Worm (Caenorhabditis elegans): ENCODE measurements around the gene tre-3.

The tre-3 gene

DNA sequence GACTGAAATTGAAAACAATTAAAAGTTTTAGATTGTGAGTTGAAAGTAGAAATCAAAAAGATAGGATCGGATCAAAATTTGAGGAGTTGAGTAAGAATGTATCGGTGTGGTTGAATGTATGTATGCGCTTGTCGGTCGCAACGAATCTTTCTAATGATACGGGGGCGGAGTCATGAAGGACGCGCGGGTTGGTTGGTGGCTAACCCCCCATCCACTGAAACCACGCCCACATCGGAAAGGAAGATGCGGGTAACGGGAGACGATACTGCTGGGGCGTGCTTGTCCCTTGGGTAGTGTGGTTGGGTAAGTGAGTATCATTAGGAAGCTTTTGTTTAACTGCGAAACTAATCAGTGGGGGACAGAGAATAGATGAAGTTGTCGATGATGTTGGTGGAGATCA lies 10.3 kb downstream of the tre-3 start, which contains the start of gene ceh-32:
Gene ceh-32 (minus strand): TSS at position 2 of the 400 bp plus-strand sequence.
- no peak for TF ChIP-seq T22C8.4 (GFP tag; IDR thresholded peaks at IDR 0.05)
- 0 out of 2 replicates have a peak, but pooled peaks have one; percentile 13 for TF ChIP-seq tab-1 (GFP tag; IDR thresholded peaks at IDR 0.05)
- no peak for TF ChIP-seq ztf-23 (GFP tag; IDR thresholded peaks at IDR 0.05)

- TF ChIP-seq ztf-23 (GFP tag; IDR thresholded peaks at IDR 0.05) (no peak), T22C8.4 (GFP tag; IDR thresholded peaks at IDR 0.05) (no peak), cog-1 (tag; optimal IDR thresholded peaks at IDR 0.05) (no peak), ref-1 (GFP tag; conservative IDR thresholded peaks at IDR 0.05) (no peak), ztf-29 (GFP tag; IDR thresholded peaks at IDR 0.05) (no peak), med-1 (GFP tag; optimal IDR thresholded peaks at IDR 0.05; ENCODE audit: insufficient read depth) (no peak), tab-1 (GFP tag; IDR thresholded peaks at IDR 0.05) (no peak), klf-2 (GFP tag; conservative IDR thresholded peaks at IDR 0.05) (no peak), flt-1 (GFP tag; IDR thresholded peaks at IDR 0.05) (no peak)
Observed at ce11 chrV:11704658-11705057, 11.0 kb downstream of the tre-3 start.

DNA sequence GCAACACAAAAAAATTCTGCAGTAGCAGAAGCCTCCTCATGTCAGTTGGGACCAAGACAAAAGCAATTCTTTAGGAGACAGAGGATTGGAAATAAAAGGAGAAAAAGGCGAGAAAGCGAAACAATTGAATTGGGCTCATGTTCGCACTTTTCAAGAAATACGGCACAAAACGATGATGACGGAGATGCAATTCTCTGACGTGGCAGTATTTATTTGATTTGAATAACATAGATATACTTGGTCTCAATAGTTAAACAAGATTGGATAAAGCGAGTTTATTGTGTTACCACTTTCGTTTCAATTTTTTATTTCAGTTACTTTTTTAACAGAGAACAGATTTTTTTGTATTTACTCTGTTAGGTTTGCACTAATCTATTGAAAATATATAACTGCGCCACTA lies 18.2 kb downstream of the tre-3 start:
- no peak for TF ChIP-seq T22C8.4 (GFP tag; IDR thresholded peaks at IDR 0.05)
- no peak for TF ChIP-seq ztf-29 (GFP tag; IDR thresholded peaks at IDR 0.05)

DNA sequence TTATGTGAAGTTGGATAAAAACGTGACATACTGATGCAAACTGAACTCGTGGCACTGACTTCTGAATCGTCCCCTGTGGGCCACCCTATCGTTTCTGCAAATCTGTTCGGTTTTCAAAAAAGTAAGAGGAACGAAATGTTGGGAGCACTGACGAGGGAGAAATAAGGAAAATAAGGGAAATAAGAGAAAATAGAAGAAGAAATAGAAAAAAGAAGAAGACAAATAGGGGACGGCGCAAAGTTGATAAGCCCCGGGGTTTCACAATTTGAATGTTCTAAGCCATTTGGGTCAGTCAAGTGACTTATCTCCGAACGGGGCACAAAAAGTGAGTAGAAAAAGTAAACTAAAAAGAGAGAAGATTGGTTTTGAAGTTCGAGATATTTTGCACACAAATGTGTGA lies 20.1 kb downstream of the tre-3 start, which contains the start of gene W05E10.5:
Gene W05E10.5 (minus strand): TSS at position 101 of the 400 bp plus-strand sequence.
- TF ChIP-seq ztf-29 (GFP tag; IDR thresholded peaks at IDR 0.05): no peak

DNA sequence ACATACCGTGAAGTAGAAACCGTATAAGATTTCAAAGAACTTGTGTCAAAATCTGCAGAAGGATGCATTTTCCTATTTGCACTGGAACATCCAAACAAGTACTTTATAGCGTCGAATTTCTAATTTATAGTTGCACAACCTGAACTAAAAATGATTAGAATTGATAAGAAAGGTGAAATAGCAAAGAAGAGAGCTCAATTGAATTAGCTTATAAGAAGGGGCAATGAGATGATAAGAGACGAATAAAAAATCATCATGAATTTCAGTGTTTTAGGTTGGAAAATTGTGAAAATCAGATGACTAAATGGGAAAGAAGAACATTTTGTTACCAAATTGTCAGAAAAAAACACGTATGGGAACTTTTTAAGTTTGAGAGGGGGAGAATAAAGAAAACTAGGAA lies 24.1 kb downstream of the tre-3 start, which contains the start of gene W05E10.1:
Gene W05E10.1 (minus strand): TSS at position 139 of the 400 bp plus-strand sequence.
- no peak for TF ChIP-seq T22C8.4 (GFP tag; IDR thresholded peaks at IDR 0.05)

- TF ChIP-seq flt-1 (GFP tag; IDR thresholded peaks at IDR 0.05) (no peak), med-1 (GFP tag; optimal IDR thresholded peaks at IDR 0.05; ENCODE audit: insufficient read depth) (no peak), ref-1 (GFP tag; conservative IDR thresholded peaks at IDR 0.05) (no peak), cog-1 (tag; optimal IDR thresholded peaks at IDR 0.05) (no peak), ztf-23 (GFP tag; IDR thresholded peaks at IDR 0.05) (no peak), ztf-29 (GFP tag; IDR thresholded peaks at IDR 0.05) (no peak)
Observed at ce11 chrV:11686877-11687276, 28.8 kb downstream of the tre-3 start, which contains the start of gene W05E10.2. Gene W05E10.2, plus strand, starts transcription at chrV:11687177.

- TF ChIP-seq cog-1 (tag; optimal IDR thresholded peaks at IDR 0.05) (no peak), T22C8.4 (GFP tag; IDR thresholded peaks at IDR 0.05) (no peak), ztf-23 (GFP tag; IDR thresholded peaks at IDR 0.05) (no peak), ztf-29 (GFP tag; IDR thresholded peaks at IDR 0.05) (no peak), med-1 (GFP tag; optimal IDR thresholded peaks at IDR 0.05; ENCODE audit: insufficient read depth) (no peak), tab-1 (GFP tag; IDR thresholded peaks at IDR 0.05) (no peak)
Observed at ce11 chrV:11682858-11683257, 32.8 kb downstream of the tre-3 start.

DNA sequence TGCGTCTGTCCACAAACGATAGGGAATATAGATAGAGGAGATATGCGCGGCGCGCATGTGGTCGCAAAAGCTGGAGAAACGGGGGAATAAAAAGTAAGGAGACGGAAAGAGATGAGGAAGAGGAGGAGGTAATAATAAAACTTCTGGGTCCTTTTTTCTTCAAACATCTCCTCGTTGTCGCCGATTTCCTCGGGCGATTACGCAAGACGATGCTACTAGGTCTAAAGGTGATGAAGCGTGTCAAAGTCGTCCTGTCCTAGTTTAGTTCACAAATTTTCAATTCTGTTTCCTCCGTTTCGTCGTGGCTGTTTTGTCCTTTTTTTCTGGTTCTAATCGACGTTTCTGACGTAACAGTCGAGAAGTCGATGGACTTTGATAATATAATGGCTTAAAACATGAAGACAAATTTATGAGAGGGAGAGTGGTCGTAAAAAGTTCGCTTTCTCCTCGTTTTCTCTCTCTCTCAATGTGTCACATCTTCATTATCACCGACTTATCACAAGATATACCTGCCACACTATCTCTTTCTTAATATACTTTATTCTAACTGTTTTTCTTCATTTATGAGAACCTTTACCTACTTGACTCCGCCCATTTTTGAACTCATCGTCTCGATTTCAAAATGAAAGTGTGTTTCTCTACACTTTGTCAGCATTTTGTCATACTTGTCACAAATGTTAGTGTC lies 35.0 kb downstream of the tre-3 start:
- TF ChIP-seq T22C8.4 (GFP tag; IDR thresholded peaks at IDR 0.05) (no peak), cog-1 (tag; optimal IDR thresholded peaks at IDR 0.05) (no peak), med-1 (GFP tag; optimal IDR thresholded peaks at IDR 0.05; ENCODE audit: insufficient read depth) (no peak), flt-1 (GFP tag; IDR thresholded peaks at IDR 0.05) (no peak), klf-2 (GFP tag; conservative IDR thresholded peaks at IDR 0.05) (no peak), tab-1 (GFP tag; IDR thresholded peaks at IDR 0.05) (no peak), ztf-23 (GFP tag; IDR thresholded peaks at IDR 0.05) (no peak), ref-1 (GFP tag; conservative IDR thresholded peaks at IDR 0.05) (no peak), ztf-29 (GFP tag; IDR thresholded peaks at IDR 0.05) (no peak)

DNA sequence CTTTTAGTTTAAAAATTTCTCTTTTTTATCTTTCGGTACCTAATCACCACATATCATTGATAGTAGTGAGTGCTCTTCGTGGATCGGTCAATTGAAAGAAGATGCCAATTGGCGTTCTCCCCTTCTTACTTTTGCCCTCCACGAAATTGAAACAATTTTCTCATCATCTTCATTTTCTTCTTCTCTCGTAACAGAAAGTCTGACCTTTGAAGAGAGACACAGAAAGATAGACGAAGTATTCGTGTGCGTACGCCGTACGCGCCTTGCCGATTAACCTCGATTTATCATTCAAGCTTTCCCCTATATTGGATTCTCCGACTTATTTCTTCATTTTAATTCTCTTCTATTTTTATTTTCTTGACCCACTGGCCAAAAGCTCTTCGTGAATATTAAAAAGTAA lies 38.2 kb downstream of the tre-3 start:
- TF ChIP-seq flt-1 (GFP tag; IDR thresholded peaks at IDR 0.05) (no peak), tab-1 (GFP tag; IDR thresholded peaks at IDR 0.05) (no peak), ztf-23 (GFP tag; IDR thresholded peaks at IDR 0.05) (no peak), ztf-29 (GFP tag; IDR thresholded peaks at IDR 0.05) (no peak), cog-1 (tag; optimal IDR thresholded peaks at IDR 0.05) (no peak), ref-1 (GFP tag; conservative IDR thresholded peaks at IDR 0.05) (no peak), klf-2 (GFP tag; conservative IDR thresholded peaks at IDR 0.05) (no peak), med-1 (GFP tag; optimal IDR thresholded peaks at IDR 0.05; ENCODE audit: insufficient read depth) (no peak), T22C8.4 (GFP tag; IDR thresholded peaks at IDR 0.05) (no peak)

- TF ChIP-seq cog-1 (tag; optimal IDR thresholded peaks at IDR 0.05): no peak
- TF ChIP-seq ztf-23 (GFP tag; IDR thresholded peaks at IDR 0.05): no peak
- no peak for TF ChIP-seq T22C8.4 (GFP tag; IDR thresholded peaks at IDR 0.05)
- TF ChIP-seq ztf-29 (GFP tag; IDR thresholded peaks at IDR 0.05): no peak
- TF ChIP-seq klf-2 (GFP tag; conservative IDR thresholded peaks at IDR 0.05): no peak
- no peak for TF ChIP-seq med-1 (GFP tag; optimal IDR thresholded peaks at IDR 0.05; ENCODE audit: insufficient read depth)
- TF ChIP-seq flt-1 (GFP tag; IDR thresholded peaks at IDR 0.05): no peak
- TF ChIP-seq ref-1 (GFP tag; conservative IDR thresholded peaks at IDR 0.05): no peak
- no peak for TF ChIP-seq tab-1 (GFP tag; IDR thresholded peaks at IDR 0.05)
Observed at ce11 chrV:11677030-11677429, 38.7 kb downstream of the tre-3 start.

DNA sequence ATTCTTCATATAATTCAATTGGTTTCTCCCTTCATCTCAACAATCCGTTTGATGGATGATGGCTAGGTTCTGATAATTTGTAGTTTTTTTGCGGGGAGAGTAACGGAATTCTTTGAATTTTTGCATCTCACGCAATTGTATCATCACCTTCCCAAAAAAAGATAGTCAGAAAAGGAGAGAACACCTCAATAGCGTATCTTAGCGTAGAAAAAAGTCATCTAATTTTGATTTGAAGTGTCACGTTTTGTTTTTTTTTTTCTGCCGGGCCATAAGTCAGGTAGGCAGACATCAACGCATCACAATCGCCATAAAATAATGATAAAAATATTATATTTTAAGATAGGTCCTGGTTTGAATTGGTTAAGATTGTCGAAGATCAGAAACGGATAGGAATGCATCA lies 39.2 kb downstream of the tre-3 start:
- TF ChIP-seq tab-1 (GFP tag; IDR thresholded peaks at IDR 0.05) (no peak), flt-1 (GFP tag; IDR thresholded peaks at IDR 0.05) (no peak), ztf-29 (GFP tag; IDR thresholded peaks at IDR 0.05) (no peak), ztf-23 (GFP tag; IDR thresholded peaks at IDR 0.05) (no peak), T22C8.4 (GFP tag; IDR thresholded peaks at IDR 0.05) (no peak), med-1 (GFP tag; optimal IDR thresholded peaks at IDR 0.05; ENCODE audit: insufficient read depth) (no peak), cog-1 (tag; optimal IDR thresholded peaks at IDR 0.05) (no peak), ref-1 (GFP tag; conservative IDR thresholded peaks at IDR 0.05) (no peak)

Data from whole organism, midembryonic.